Worm (Caenorhabditis elegans) whole organism, L1 larva: ENCODE data around the gene R05G6.1.

ENCODE experiments used
- C04F5.9 ChIP-seq: sonication (generic microtip); optimal IDR thresholded peaks from 2 replicates; lab custom pipeline; 2016; ENCODE audit warnings: missing genetic modification characterization, missing compliant biosample characterization
- C34B4.2 ChIP-seq: sonication (generic microtip); optimal IDR thresholded peaks from 2 replicates; lab custom pipeline; 2017; ENCODE audit warnings: mild to moderate bottlenecking, missing genetic modification characterization, missing compliant biosample characterization
- aha-1 ChIP-seq: fragments of 150-350 bp; optimal IDR thresholded peaks from 2 replicates; lab custom pipeline; 2014; ENCODE audit warnings: missing biosample characterization, missing genetic modification characterization
- ama-1 ChIP-seq: fragments of 150-350 bp; optimal IDR thresholded peaks from 2 replicates; lab custom pipeline; 2014
- ceh-63 ChIP-seq: fragments of 200-800 bp; sonication (Bioruptor generic); optimal IDR thresholded peaks from 2 replicates; lab custom pipeline; 2018; ENCODE audit warnings: mild to moderate bottlenecking, missing genetic modification characterization, missing compliant biosample characterization
- ceh-8 ChIP-seq: fragments of 200-800 bp; sonication (Bioruptor generic); optimal IDR thresholded peaks from 2 replicates; lab custom pipeline; 2018; ENCODE audit warnings: mild to moderate bottlenecking, missing genetic modification characterization, moderate library complexity, missing compliant biosample characterization
- ceh-82 ChIP-seq, 3 experiments: fragments of 150-350 bp in 1 of 3; sonication (generic microtip) in 2 of 3; optimal IDR thresholded peaks; 2 replicates each; lab custom pipeline; 2014 to 2017; ENCODE audit warnings: missing biosample characterization in 3 of 3, missing genetic modification characterization in 3 of 3
- ceh-88 ChIP-seq: fragments of 200-800 bp; sonication (Bioruptor generic); IDR thresholded peaks from 2 replicates; pipeline ENCODE4 v1.3.6; 2022; ENCODE audit warnings: missing genetic modification characterization, missing compliant biosample characterization
- dpl-1 ChIP-seq, 3 experiments: fragments of 150-350 bp in 2 of 3; sonication (generic microtip) in 1 of 3; optimal IDR thresholded peaks; 2 replicates each; lab custom pipeline; 2014 to 2017; ENCODE audit warnings: missing biosample characterization in 3 of 3, missing genetic modification characterization in 3 of 3, missing genetic modification reagents in 3 of 3
- efl-1 ChIP-seq, 4 experiments: fragments of 150-350 bp; optimal IDR thresholded peaks in 3 of 4; peaks in 1 of 4; 1 replicate in 1 of 4; 2 replicates in 3 of 4; lab custom pipeline; 2014; ENCODE audit warnings: missing biosample characterization in 2 of 4, missing genetic modification characterization in 2 of 4, missing genetic modification reagents in 2 of 4
- efl-3 ChIP-seq: fragments of 200-800 bp; sonication (Bioruptor generic); optimal IDR thresholded peaks from 2 replicates; lab custom pipeline; 2018; ENCODE audit warnings: mild to moderate bottlenecking, missing genetic modification characterization, missing compliant biosample characterization
- egl-13 ChIP-seq: sonication (generic microtip); optimal IDR thresholded peaks from 2 replicates; lab custom pipeline; 2016; ENCODE audit warnings: missing genotype, missing genetic modification reagents, missing genetic modification characterization, missing compliant biosample characterization
- egl-27 ChIP-seq, 2 experiments: fragments of 150-350 bp in 1 of 2; sonication (generic microtip); optimal IDR thresholded peaks; 3 replicates each; lab custom pipeline; 2017 to 2018; ENCODE audit warnings: missing biosample characterization in 2 of 2, missing genetic modification characterization in 2 of 2, missing genetic modification reagents in 2 of 2
- elt-3 ChIP-seq, 6 experiments: fragments of 150-350 bp in 1 of 6; sonication (generic microtip); optimal IDR thresholded peaks; 2 replicates each; lab custom pipeline; 2017 to 2018; ENCODE audit warnings: missing biosample characterization in 6 of 6, missing genetic modification characterization in 6 of 6, inconsistent platforms in 1 of 6
- grh-1 ChIP-seq: fragments of 200-800 bp; sonication (Bioruptor generic); IDR thresholded peaks from 2 replicates; pipeline ENCODE4 v1.3.6; 2022; ENCODE audit warnings: missing genetic modification reagents, missing genetic modification characterization, missing compliant biosample characterization
- hlh-17 ChIP-seq: fragments of 200-800 bp; sonication (Bioruptor generic); optimal IDR thresholded peaks from 2 replicates; lab custom pipeline; 2018; ENCODE audit warnings: missing genetic modification characterization, mild to moderate bottlenecking, missing compliant biosample characterization, moderate library complexity, borderline replicate concordance
- hpl-2 ChIP-seq: fragments of 150-350 bp; optimal IDR thresholded peaks from 2 replicates; lab custom pipeline; 2014; ENCODE audit warnings: missing biosample characterization, missing genetic modification reagents, missing genetic modification characterization
- irx-1 ChIP-seq: sonication (generic microtip); optimal IDR thresholded peaks from 2 replicates; lab custom pipeline; 2016; ENCODE audit warnings: missing genetic modification characterization, missing compliant biosample characterization
- isw-1 ChIP-seq: fragments of 200-800 bp; sonication (Bioruptor generic); IDR thresholded peaks from 2 replicates; pipeline ENCODE4 v1.3.6; 2022; ENCODE audit warnings: missing genetic modification characterization, missing compliant biosample characterization
- jun-1 ChIP-seq: fragments of 150-350 bp; optimal IDR thresholded peaks from 2 replicates; lab custom pipeline; 2014; ENCODE audit warnings: missing biosample characterization, missing genetic modification reagents, missing genetic modification characterization
- lin-14 ChIP-seq: fragments of 200-800 bp; sonication (Bioruptor generic); optimal IDR thresholded peaks from 2 replicates; lab custom pipeline; 2018; ENCODE audit warnings: mild to moderate bottlenecking, missing genetic modification characterization, moderate library complexity, missing compliant biosample characterization
- lin-15B ChIP-seq: fragments of 150-350 bp; sonication (generic microtip); optimal IDR thresholded peaks from 3 replicates; lab custom pipeline; 2014; ENCODE audit warnings: missing biosample characterization, missing genetic modification characterization
- mab-9 ChIP-seq: fragments of 200-800 bp; sonication (Bioruptor generic); IDR thresholded peaks from 2 replicates; pipeline ENCODE4 v1.3.6; 2022; ENCODE audit warnings: missing genetic modification reagents, missing genetic modification characterization, missing compliant biosample characterization
- mdl-1 ChIP-seq, 2 experiments: fragments of 150-350 bp; optimal IDR thresholded peaks; 2 replicates each; lab custom pipeline; 2014 to 2017; ENCODE audit warnings: missing biosample characterization in 2 of 2, missing genetic modification characterization in 2 of 2, inconsistent platforms in 1 of 2
- mef-2 ChIP-seq: fragments of 150-350 bp; optimal IDR thresholded peaks from 2 replicates; lab custom pipeline; 2014; ENCODE audit warnings: missing biosample characterization, missing genetic modification characterization
- nhr-19 ChIP-seq: fragments of 200-800 bp; sonication (Bioruptor generic); conservative IDR thresholded peaks from 2 replicates; pipeline ENCODE4 v1.3.6; 2022; ENCODE audit warnings: missing genetic modification characterization, missing compliant biosample characterization
- nhr-20 ChIP-seq: sonication (generic microtip); optimal IDR thresholded peaks from 2 replicates; lab custom pipeline; 2016; ENCODE audit warnings: mild to moderate bottlenecking, missing genetic modification characterization, missing compliant biosample characterization
- nhr-237 ChIP-seq: fragments of 150-350 bp; optimal IDR thresholded peaks from 2 replicates; lab custom pipeline; 2014; ENCODE audit warnings: missing biosample characterization, missing genetic modification characterization
- nhr-71 ChIP-seq: sonication (generic microtip); optimal IDR thresholded peaks from 2 replicates; lab custom pipeline; 2016; ENCODE audit warnings: mild to moderate bottlenecking, missing genetic modification characterization, moderate library complexity, missing compliant biosample characterization
- nhr-76 ChIP-seq: sonication (generic microtip); optimal IDR thresholded peaks from 2 replicates; lab custom pipeline; 2017; ENCODE audit warnings: missing biosample characterization, missing genetic modification characterization
- nhr-77 ChIP-seq: fragments of 150-350 bp; optimal IDR thresholded peaks from 2 replicates; lab custom pipeline; 2014; ENCODE audit warnings: missing biosample characterization, missing genetic modification characterization
- pag-3 ChIP-seq: sonication (generic microtip); optimal IDR thresholded peaks from 2 replicates; lab custom pipeline; 2017; ENCODE audit warnings: missing genetic modification characterization, mild to moderate bottlenecking, missing compliant biosample characterization, antibody characterized with exemption, borderline replicate concordance; ENCODE audit not compliant: insufficient read depth
- skn-1 ChIP-seq: fragments of 150-350 bp; optimal IDR thresholded peaks from 2 replicates; lab custom pipeline; 2014; ENCODE audit warnings: missing biosample characterization, missing genetic modification characterization
- snpc-4 ChIP-seq: fragments of 150-350 bp; optimal IDR thresholded peaks from 2 replicates; lab custom pipeline; 2014; ENCODE audit warnings: missing biosample characterization, missing genetic modification characterization
- snu-23 ChIP-seq: sonication (generic microtip); optimal IDR thresholded peaks from 2 replicates; lab custom pipeline; 2016; ENCODE audit warnings: missing genetic modification characterization, missing compliant biosample characterization
- tbx-2 ChIP-seq: sonication (generic microtip); optimal IDR thresholded peaks from 2 replicates; lab custom pipeline; 2016; ENCODE audit warnings: missing genetic modification characterization, missing compliant biosample characterization
- tlp-1 ChIP-seq: fragments of 150-350 bp; optimal IDR thresholded peaks from 2 replicates; lab custom pipeline; 2014; ENCODE audit warnings: missing biosample characterization, missing genetic modification characterization
- unc-86 ChIP-seq: sonication (generic microtip); optimal IDR thresholded peaks from 2 replicates; lab custom pipeline; 2016; ENCODE audit warnings: missing genetic modification characterization, missing compliant biosample characterization
- unc-98 ChIP-seq: fragments of 200-800 bp; sonication (Bioruptor generic); IDR thresholded peaks from 2 replicates; pipeline ENCODE4 v1.3.6; 2022; ENCODE audit warnings: missing genetic modification characterization, missing compliant biosample characterization
- vab-15 ChIP-seq: sonication (generic microtip); optimal IDR thresholded peaks from 2 replicates; lab custom pipeline; 2017; ENCODE audit warnings: missing genotype, mild to moderate bottlenecking, missing genetic modification characterization, missing compliant biosample characterization
- zag-1 ChIP-seq: fragments of 150-350 bp; optimal IDR thresholded peaks from 2 replicates; lab custom pipeline; 2014; ENCODE audit warnings: missing biosample characterization, missing genetic modification characterization
- zip-4 ChIP-seq: fragments of 200-800 bp; sonication (Bioruptor generic); optimal IDR thresholded peaks from 2 replicates; lab custom pipeline; 2018; ENCODE audit warnings: mild to moderate bottlenecking, missing genetic modification characterization, moderate library complexity, missing compliant biosample characterization
- ztf-11 ChIP-seq, 2 experiments: sonication (generic microtip); optimal IDR thresholded peaks; 2 replicates each; lab custom pipeline; 2016 to 2017; ENCODE audit warnings: missing genetic modification characterization in 2 of 2, missing biosample characterization in 1 of 2, missing compliant biosample characterization in 1 of 2
- ztf-4 ChIP-seq: fragments of 150-350 bp; optimal IDR thresholded peaks from 2 replicates; lab custom pipeline; 2014; ENCODE audit warnings: missing biosample characterization, missing genetic modification characterization

R05G6.1 gene

ce11 chrIV:7575147-7575768, 42.8 kb downstream of the R05G6.1 start, which contains the start of gene cec-4:
Gene cec-4, plus strand, starts transcription at chrIV:7575718.
- TF ChIP-seq mef-2 (tag; lab: Kevin White, UChicago) (no peak), efl-1 (optimal IDR thresholded peaks at IDR 0.05; lab: Kevin White, UChicago) (peak in 1 of 2 experiments; percentile 15), efl-1 (GFP tag; optimal IDR thresholded peaks at IDR 0.05 in 1 of 2; lab: Kevin White, UChicago) (no peak), tbx-2 (tag; lab: Kevin White, UChicago) (no peak), ceh-63 (GFP tag; lab: Kevin White, UChicago) (peak; percentile 8)

ce11 chrIV:7578281-7578680, 45.8 kb downstream of the R05G6.1 start, which contains the start of gene F32E10.5:
Gene F32E10.5, minus strand, starts transcription at chrIV:7578381.
- TF ChIP-seq elt-3 (tag; optimal IDR thresholded peaks at IDR 0.05; lab: Kevin White, UChicago) (no peak), snpc-4 (tag; lab: Kevin White, UChicago) (no peak), C34B4.2 (no peak), isw-1 (GFP tag; lab: Robert Waterston, UW) (no peak), ztf-11 (tag; optimal IDR thresholded peaks at IDR 0.05; lab: Kevin White, UChicago) (no peak), egl-13 (no peak), dpl-1 (GFP tag; optimal IDR thresholded peaks at IDR 0.05; lab: Kevin White, UChicago) (no peak), nhr-71 (tag; lab: Kevin White, UChicago) (no peak), zip-4 (GFP tag; lab: Kevin White, UChicago) (no peak), nhr-19 (no peak), nhr-237 (tag; lab: Kevin White, UChicago) (no peak), C04F5.9 (tag; lab: Kevin White, UChicago) (no peak), skn-1 (tag; lab: Kevin White, UChicago) (no peak), egl-27 (tag; optimal IDR thresholded peaks at IDR 0.05; lab: Kevin White, UChicago) (no peak), aha-1 (tag; lab: Kevin White, UChicago) (no peak), lin-14 (GFP tag; lab: Kevin White, UChicago) (no peak), ztf-4 (tag; lab: Kevin White, UChicago) (no peak), ceh-88 (no peak), mab-9 (no peak)
- TF ChIP-seq, all 84 proteins: peak for 0

DNA sequence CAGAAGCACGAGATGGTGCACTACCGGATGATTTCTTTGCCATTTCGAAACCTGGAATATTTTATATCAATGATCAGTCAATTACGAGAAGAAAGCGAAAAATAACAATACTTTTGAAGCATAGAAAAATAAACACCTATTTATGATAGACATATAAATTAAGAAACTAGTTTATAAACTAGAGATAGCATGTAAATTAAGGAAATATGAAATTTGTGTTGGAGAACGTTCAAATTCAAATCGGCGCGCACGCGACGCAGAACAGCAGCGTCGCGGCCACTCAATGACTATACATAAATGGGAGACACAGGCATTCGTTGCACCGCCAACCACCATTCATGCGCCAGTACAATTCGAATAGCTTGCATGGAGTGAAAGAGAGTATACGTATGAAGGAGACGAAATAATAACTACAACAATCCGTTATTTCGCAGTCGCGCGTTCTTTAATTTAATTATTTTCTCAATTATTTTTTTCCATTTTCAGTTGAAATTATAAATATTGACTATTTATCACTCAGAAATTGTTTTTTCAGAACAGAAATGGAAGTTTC, 47.7 kb downstream of the R05G6.1 start, which contains the start of the genes cec-5 and nol-10:
cec-5 (minus strand) TSS at position 51 of the 553 bp plus-strand sequence.
nol-10 (plus strand) TSS at position 536 of the 553 bp plus-strand sequence.
- TF ChIP-seq efl-1 (optimal IDR thresholded peaks at IDR 0.05; lab: Kevin White, UChicago): peak; percentile 78 to 81
- TF ChIP-seq efl-1 (GFP tag; optimal IDR thresholded peaks at IDR 0.05 in 1 of 2; lab: Kevin White, UChicago): peak; percentile 75 to 96
- no peak for TF ChIP-seq mab-9
- peak; percentile 81 for TF ChIP-seq lin-15B
- TF ChIP-seq nhr-19: peak; percentile 44
- TF ChIP-seq ama-1 (lab: Kevin White, UChicago): no peak
- peak; percentile 38 for TF ChIP-seq zag-1
- no peak for TF ChIP-seq nhr-76 (tag; lab: Kevin White, UChicago)
- TF ChIP-seq tbx-2 (tag; lab: Kevin White, UChicago): peak; percentile 73
- no peak for TF ChIP-seq vab-15 (tag; lab: Kevin White, UChicago)
- TF ChIP-seq unc-98 (GFP tag; lab: Robert Waterston, UW): no peak
- TF ChIP-seq hlh-17 (GFP tag; lab: Kevin White, UChicago): no peak
- TF ChIP-seq nhr-77: peak; percentile 66
- TF ChIP-seq irx-1 (tag; lab: Kevin White, UChicago): peak; percentile 12
- TF ChIP-seq ceh-8 (GFP tag; lab: Kevin White, UChicago): no peak
- TF ChIP-seq unc-86 (tag; lab: Kevin White, UChicago): peak; percentile 57
- peak; percentile 12 to 66 (median 54) for TF ChIP-seq ceh-82 (tag; optimal IDR thresholded peaks at IDR 0.05; lab: Kevin White, UChicago)
- peak; percentile 89 for TF ChIP-seq snu-23 (GFP tag; lab: Kevin White, UChicago)
- TF ChIP-seq hpl-2 (GFP tag; lab: Kevin White, UChicago): no peak
- no peak for TF ChIP-seq grh-1
- no peak for TF ChIP-seq ceh-88
- TF ChIP-seq egl-13: peak; percentile 58
- TF ChIP-seq zip-4 (GFP tag; lab: Kevin White, UChicago): no peak
- TF ChIP-seq jun-1 (tag; lab: Kevin White, UChicago): no peak
- TF ChIP-seq C34B4.2: no peak
- TF ChIP-seq egl-27 (tag; optimal IDR thresholded peaks at IDR 0.05; lab: Kevin White, UChicago): peak in 1 of 2 experiments; percentile 33
- TF ChIP-seq pag-3 (tag; lab: Kevin White, UChicago): no peak
- TF ChIP-seq efl-3 (GFP tag; lab: Kevin White, UChicago): no peak
- TF ChIP-seq tlp-1: no peak
- TF ChIP-seq mdl-1 (tag; optimal IDR thresholded peaks at IDR 0.05; lab: Kevin White, UChicago): peak in 1 of 2 experiments; percentile 68
- TF ChIP-seq nhr-20 (tag; lab: Kevin White, UChicago): peak; percentile 74
- peak in 1 of 2 experiments; percentile 29 for TF ChIP-seq ztf-11 (tag; optimal IDR thresholded peaks at IDR 0.05; lab: Kevin White, UChicago)
- TF ChIP-seq elt-3 (tag; optimal IDR thresholded peaks at IDR 0.05; lab: Kevin White, UChicago): peak in 1 of 6 experiments; percentile 21
